Fruit fly (Drosophila melanogaster) S2 (cell line): Measurements from ENCODE around the gene CG32262.

Experiments
- CG8478 ChIP-seq: fragments of >200 bp; optimal IDR thresholded peaks from 2 replicates; lab custom pipeline; 2018
- CTCF ChIP-seq, 2 experiments: fragments of >200 bp; optimal IDR thresholded peaks; 2 replicates each; lab custom pipeline; 2018

dm6 chr3L:3851847-3852246 lies 41.9 kb upstream of the CG32262 start:
- TF ChIP-seq CG8478 (no peak), CTCF (optimal IDR thresholded peaks at IDR 0.05; lab: Kevin White, UChicago) (no peak)
